Fruit fly (Drosophila melanogaster) S2 (cell line): ENCODE results near the gene kek2.

Experiments
- CG8478 ChIP-seq: fragments of >200 bp; optimal IDR thresholded peaks from 2 replicates; lab custom pipeline; 2018
- CTCF ChIP-seq, 2 experiments: fragments of >200 bp; optimal IDR thresholded peaks; 2 replicates each; lab custom pipeline; 2018

DNA sequence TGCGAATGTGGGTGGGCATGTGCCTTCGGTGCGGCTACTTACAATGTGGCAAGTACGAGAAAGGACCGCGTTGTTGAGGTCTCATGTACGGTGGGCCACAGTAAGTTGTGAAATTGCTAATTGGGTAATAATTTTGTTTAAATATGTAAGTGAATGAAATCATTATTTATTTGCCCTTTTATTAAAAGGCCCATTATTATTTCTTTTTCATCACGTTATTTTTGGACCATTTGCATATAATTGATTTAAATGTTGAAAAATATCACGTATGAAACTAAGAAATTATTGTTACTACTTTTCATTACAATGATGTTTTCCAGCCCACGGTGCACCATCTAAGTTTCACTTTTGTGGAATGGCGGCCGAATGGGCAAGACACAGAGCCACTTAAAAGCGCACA lies 46.6 kb downstream of the kek2 start:
- TF ChIP-seq CTCF (optimal IDR thresholded peaks at IDR 0.05; lab: Kevin White, UChicago) (no peak), CG8478 (no peak)
